Fruit fly (Drosophila melanogaster): ENCODE measurements around the gene Frl.

The Frl gene

dm6 chr3L:14031171-14032126 lies 21.6 kb upstream of the Frl start, which contains the start of the genes CG6650 and endos (continued):
- TF ChIP-seq Asciz (GFP tag; optimal IDR thresholded peaks at IDR 0.05) (no peak), Sox100B (GFP tag; optimal IDR thresholded peaks at IDR 0.05) (no peak), Xrp1 (GFP tag; IDR thresholded peaks at IDR 0.05) (0 out of 2 replicates have a peak, but pooled peaks have one; percentile 5), CG2129 (GFP tag; IDR thresholded peaks at IDR 0.05; ENCODE audit: partially characterized antibody) (peak; percentile 42), shn (GFP tag; optimal IDR thresholded peaks at IDR 0.05) (no peak), CG9609 (GFP tag; optimal IDR thresholded peaks at IDR 0.05) (no peak), lilli (GFP tag; optimal IDR thresholded peaks at IDR 0.05) (peak; percentile 9), oc (tag; optimal IDR thresholded peaks at IDR 0.05) (no peak), CG14667 (GFP tag; IDR thresholded peaks at IDR 0.05) (no peak), Dfd (GFP tag; optimal IDR thresholded peaks at IDR 0.05) (no peak), nerfin-1 (tag; optimal IDR thresholded peaks at IDR 0.05) (peak; percentile 41), CG14050 (GFP tag; IDR thresholded peaks at IDR 0.05) (no peak), HLH54F (GFP tag; optimal IDR thresholded peaks at IDR 0.05) (peak; percentile 4), chif (GFP tag; optimal IDR thresholded peaks at IDR 0.05) (no peak), Lhr (GFP tag; optimal IDR thresholded peaks at IDR 0.05) (peak; percentile 45), Rx (GFP tag; IDR thresholded peaks at IDR 0.05) (no peak), Dref (GFP tag; IDR thresholded peaks at IDR 0.05) (peak; percentile 91), insv (GFP tag; optimal IDR thresholded peaks at IDR 0.05) (peak; percentile 46 to 96), sc (optimal IDR thresholded peaks at IDR 0.05) (no peak), sc (GFP tag; optimal IDR thresholded peaks at IDR 0.05) (no peak), CG15514 (GFP tag; optimal IDR thresholded peaks at IDR 0.05) (peak; percentile 47), CG3163 (GFP tag; optimal IDR thresholded peaks at IDR 0.05) (no peak), gfzf (GFP tag; optimal IDR thresholded peaks at IDR 0.05) (peak; percentile 56), NK7.1 (GFP tag; optimal IDR thresholded peaks at IDR 0.05) (no peak), CG8765 (GFP tag; IDR thresholded peaks at IDR 0.05) (no peak), Vsx1 (GFP tag; optimal IDR thresholded peaks at IDR 0.05) (no peak), onecut (GFP tag; IDR thresholded peaks at IDR 0.05) (no peak), p53 (GFP tag; optimal IDR thresholded peaks at IDR 0.05) (no peak), CG31388 (GFP tag; optimal IDR thresholded peaks at IDR 0.05) (no peak), CG4360 (GFP tag; IDR thresholded peaks at IDR 0.05) (no peak), Opbp (GFP tag; IDR thresholded peaks at IDR 0.05; ENCODE audit: partially characterized antibody) (peak; percentile 74), caup (GFP tag; optimal IDR thresholded peaks at IDR 0.05; ENCODE audit: severe bottlenecking) (peak; percentile 37), CrebB (tag; optimal IDR thresholded peaks at IDR 0.05) (no peak), CG13424 (tag; optimal IDR thresholded peaks at IDR 0.05) (peak; percentile 40), CG14014 (GFP tag; IDR thresholded peaks at IDR 0.05) (peak; percentile 28; the same call in 1 of the 2 replicates), Drgx (GFP tag; IDR thresholded peaks at IDR 0.05) (no peak; the same call in 1 of the 2 replicates), Fer2 (tag; optimal IDR thresholded peaks at IDR 0.05) (peak; percentile 24), Atf3 (GFP tag; optimal IDR thresholded peaks at IDR 0.05) (no peak), al (GFP tag; IDR thresholded peaks at IDR 0.05) (no peak), CG17802 (tag; optimal IDR thresholded peaks at IDR 0.05) (no peak), CG10147 (GFP tag; optimal IDR thresholded peaks at IDR 0.05) (no peak), HLH3B (GFP tag; IDR thresholded peaks at IDR 0.05) (no peak), CG42726 (GFP tag; IDR thresholded peaks at IDR 0.05; ENCODE audit: partially characterized antibody) (no peak), klu (GFP tag; IDR thresholded peaks at IDR 0.05) (no peak), rib (GFP tag; IDR thresholded peaks at IDR 0.05) (no peak), B-H2 (GFP tag; optimal IDR thresholded peaks at IDR 0.05) (peak; percentile 69), E2f2 (GFP tag; IDR thresholded peaks at IDR 0.05) (peak; percentile 53; the same call in 1 of the 2 replicates), CG12155 (GFP tag; optimal IDR thresholded peaks at IDR 0.05) (peak; percentile 40), dati (GFP tag; IDR thresholded peaks at IDR 0.05) (no peak)
